Worm (Caenorhabditis elegans) whole organism, late embryonic: ENCODE measurements around the gene trxr-1.

Experiments
- C08G9.2 ChIP-seq: sonication (generic microtip); optimal IDR thresholded peaks from 2 replicates; lab custom pipeline; 2016; ENCODE audit warnings: mild to moderate bottlenecking, missing genetic modification characterization, moderate library complexity, missing compliant biosample characterization
- K02D7.2 ChIP-seq: sonication (generic microtip); optimal IDR thresholded peaks from 2 replicates; lab custom pipeline; 2017; ENCODE audit warnings: mild to moderate bottlenecking, missing genetic modification characterization, missing compliant biosample characterization
- K09A11.1 ChIP-seq: sonication (generic microtip); optimal IDR thresholded peaks from 2 replicates; lab custom pipeline; 2017; ENCODE audit warnings: antibody characterized with exemption, mild to moderate bottlenecking, missing genetic modification characterization, missing compliant biosample characterization; ENCODE audit not compliant: insufficient read depth
- T23F11.4 ChIP-seq: fragments of 200-800 bp; sonication (Bioruptor generic); optimal IDR thresholded peaks from 2 replicates; lab custom pipeline; 2018; ENCODE audit warnings: mild to moderate bottlenecking, missing genetic modification characterization, missing compliant biosample characterization
- Y22D7AL.16 ChIP-seq: sonication (generic microtip); optimal IDR thresholded peaks from 2 replicates; lab custom pipeline; 2016; ENCODE audit warnings: missing genetic modification characterization, missing compliant biosample characterization
- ama-1 ChIP-seq: fragments of 150-350 bp; optimal IDR thresholded peaks from 2 replicates; lab custom pipeline; 2014
- ceh-19 ChIP-seq: fragments of 200-800 bp; sonication (Bioruptor generic); optimal IDR thresholded peaks from 2 replicates; lab custom pipeline; 2018; ENCODE audit warnings: mild to moderate bottlenecking, missing genetic modification characterization, missing compliant biosample characterization
- ceh-2 ChIP-seq: sonication (generic microtip); optimal IDR thresholded peaks from 2 replicates; lab custom pipeline; 2016; ENCODE audit warnings: missing genotype, missing genetic modification characterization, missing compliant biosample characterization
- ceh-22 ChIP-seq: sonication (generic microtip); optimal IDR thresholded peaks from 2 replicates; lab custom pipeline; 2017; ENCODE audit warnings: missing biosample characterization, missing genetic modification characterization
- ceh-30 ChIP-seq: fragments of 150-350 bp; optimal IDR thresholded peaks from 2 replicates; lab custom pipeline; 2014; ENCODE audit warnings: missing biosample characterization, missing genetic modification characterization
- ceh-34 ChIP-seq: sonication (generic microtip); optimal IDR thresholded peaks from 2 replicates; lab custom pipeline; 2016; ENCODE audit warnings: mild to moderate bottlenecking, missing genetic modification characterization, missing compliant biosample characterization
- ceh-45 ChIP-seq: fragments of 200-800 bp; sonication (Bioruptor generic); IDR thresholded peaks from 2 replicates; pipeline ENCODE4 v1.3.6; 2022; ENCODE audit warnings: missing genetic modification reagents, missing genetic modification characterization, missing compliant biosample characterization
- ceh-48 ChIP-seq: sonication (generic microtip); optimal IDR thresholded peaks from 2 replicates; lab custom pipeline; 2016; ENCODE audit warnings: missing genetic modification characterization, inconsistent platforms, missing compliant biosample characterization
- ceh-6 ChIP-seq: fragments of 200-800 bp; sonication (Bioruptor generic); optimal IDR thresholded peaks from 2 replicates; lab custom pipeline; 2018; ENCODE audit warnings: mild to moderate bottlenecking, missing genetic modification characterization, missing compliant biosample characterization
- dve-1 ChIP-seq: sonication (generic microtip); optimal IDR thresholded peaks from 2 replicates; lab custom pipeline; 2017; ENCODE audit warnings: antibody characterized with exemption, mild to moderate bottlenecking, missing genetic modification characterization, missing compliant biosample characterization
- elt-2 ChIP-seq: sonication (generic microtip); optimal IDR thresholded peaks from 2 replicates; lab custom pipeline; 2016; ENCODE audit warnings: missing genetic modification reagents, missing genetic modification characterization, missing compliant biosample characterization
- elt-4 ChIP-seq: sonication (generic microtip); optimal IDR thresholded peaks from 2 replicates; lab custom pipeline; 2016; ENCODE audit warnings: missing genetic modification characterization, missing compliant biosample characterization
- ets-4 ChIP-seq: sonication (generic microtip); optimal IDR thresholded peaks from 2 replicates; lab custom pipeline; 2016; ENCODE audit warnings: missing genetic modification characterization, missing compliant biosample characterization
- eyg-1 ChIP-seq: sonication (generic microtip); optimal IDR thresholded peaks from 2 replicates; lab custom pipeline; 2016; ENCODE audit warnings: missing genotype, missing genetic modification characterization, missing compliant biosample characterization
- fkh-10 ChIP-seq: fragments of 150-350 bp; optimal IDR thresholded peaks from 2 replicates; lab custom pipeline; 2014; ENCODE audit warnings: missing biosample characterization, missing genetic modification reagents, missing genetic modification characterization
- fkh-6 ChIP-seq: sonication (generic microtip); optimal IDR thresholded peaks from 2 replicates; lab custom pipeline; 2016; ENCODE audit warnings: missing genetic modification characterization, missing compliant biosample characterization
- gmeb-2 ChIP-seq: sonication (generic microtip); optimal IDR thresholded peaks from 2 replicates; lab custom pipeline; 2016; ENCODE audit warnings: missing genetic modification characterization, inconsistent platforms, missing compliant biosample characterization
- hlh-15 ChIP-seq: sonication (generic microtip); optimal IDR thresholded peaks from 2 replicates; lab custom pipeline; 2016; ENCODE audit warnings: missing genetic modification characterization, missing compliant biosample characterization
- hlh-6 ChIP-seq: sonication (generic microtip); optimal IDR thresholded peaks from 2 replicates; lab custom pipeline; 2016; ENCODE audit warnings: missing genotype, missing genetic modification characterization, missing compliant biosample characterization
- hlh-8 ChIP-seq: sonication (generic microtip); optimal IDR thresholded peaks from 2 replicates; lab custom pipeline; 2016; ENCODE audit warnings: missing genotype, missing genetic modification characterization, missing compliant biosample characterization
- madf-2 ChIP-seq: sonication (generic microtip); optimal IDR thresholded peaks from 2 replicates; lab custom pipeline; 2017; ENCODE audit warnings: missing genetic modification characterization, missing compliant biosample characterization
- mec-3 ChIP-seq: sonication (generic microtip); optimal IDR thresholded peaks from 2 replicates; lab custom pipeline; 2016; ENCODE audit warnings: borderline replicate concordance, missing genetic modification characterization, missing compliant biosample characterization
- nfya-1 ChIP-seq: sonication (generic microtip); optimal IDR thresholded peaks from 2 replicates; lab custom pipeline; 2017; ENCODE audit warnings: missing genetic modification characterization, mild to moderate bottlenecking, missing compliant biosample characterization, antibody characterized with exemption, moderate library complexity
- nhr-11 ChIP-seq: fragments of 150-350 bp; optimal IDR thresholded peaks from 2 replicates; lab custom pipeline; 2014; ENCODE audit warnings: missing biosample characterization, missing genetic modification characterization
- nhr-232 ChIP-seq: sonication (generic microtip); optimal IDR thresholded peaks from 2 replicates; lab custom pipeline; 2016; ENCODE audit warnings: missing genetic modification characterization, missing compliant biosample characterization
- npax-4 ChIP-seq: sonication (generic microtip); optimal IDR thresholded peaks from 2 replicates; lab custom pipeline; 2016; ENCODE audit warnings: missing genetic modification characterization, missing compliant biosample characterization
- odd-2 ChIP-seq: sonication (generic microtip); optimal IDR thresholded peaks from 2 replicates; lab custom pipeline; 2017; ENCODE audit warnings: antibody characterized with exemption, mild to moderate bottlenecking, missing genetic modification characterization, missing compliant biosample characterization
- pag-3 ChIP-seq: sonication (generic microtip); optimal IDR thresholded peaks from 2 replicates; lab custom pipeline; 2016; ENCODE audit warnings: missing compliant biosample characterization, missing genetic modification characterization, borderline replicate concordance
- pax-1 ChIP-seq: fragments of 150-350 bp; optimal IDR thresholded peaks from 2 replicates; lab custom pipeline; 2014; ENCODE audit warnings: missing biosample characterization, missing genetic modification characterization
- pha-2 ChIP-seq: sonication (generic microtip); optimal IDR thresholded peaks from 2 replicates; lab custom pipeline; 2017; ENCODE audit warnings: mild to moderate bottlenecking, missing genetic modification characterization, missing compliant biosample characterization
- pros-1 ChIP-seq: fragments of 150-350 bp; optimal IDR thresholded peaks from 2 replicates; lab custom pipeline; 2014; ENCODE audit warnings: missing biosample characterization, missing genetic modification reagents, missing genetic modification characterization
- syd-9 ChIP-seq: sonication (generic microtip); optimal IDR thresholded peaks from 2 replicates; lab custom pipeline; 2016; ENCODE audit warnings: mild to moderate bottlenecking, missing genetic modification characterization, moderate library complexity, missing compliant biosample characterization
- tbx-2 ChIP-seq: sonication (generic microtip); optimal IDR thresholded peaks from 2 replicates; lab custom pipeline; 2016; ENCODE audit warnings: missing genetic modification characterization, missing compliant biosample characterization
- tbx-7 ChIP-seq: sonication (generic microtip); optimal IDR thresholded peaks from 2 replicates; lab custom pipeline; 2016; ENCODE audit warnings: missing genotype, missing genetic modification characterization, missing compliant biosample characterization
- ttx-3 ChIP-seq: sonication (generic microtip); optimal IDR thresholded peaks from 2 replicates; lab custom pipeline; 2016; ENCODE audit warnings: missing genetic modification reagents, missing genetic modification characterization, missing compliant biosample characterization
- unc-3 ChIP-seq, 2 experiments: fragments of 200-800 bp in 1 of 2; sonication (Bioruptor generic) in 1 of 2; sonication (generic microtip) in 1 of 2; conservative IDR thresholded peaks in 1 of 2; optimal IDR thresholded peaks in 1 of 2; 2 replicates each; pipeline versions ENCODE4 v1.3.6 to Lab custom; 2016 to 2022; ENCODE audit warnings: missing compliant biosample characterization in 2 of 2, missing genetic modification characterization in 2 of 2, missing genetic modification reagents in 1 of 2
- unc-42 ChIP-seq: sonication (generic microtip); optimal IDR thresholded peaks from 2 replicates; lab custom pipeline; 2016; ENCODE audit warnings: missing genotype, missing genetic modification characterization, missing compliant biosample characterization

The trxr-1 gene

DNA sequence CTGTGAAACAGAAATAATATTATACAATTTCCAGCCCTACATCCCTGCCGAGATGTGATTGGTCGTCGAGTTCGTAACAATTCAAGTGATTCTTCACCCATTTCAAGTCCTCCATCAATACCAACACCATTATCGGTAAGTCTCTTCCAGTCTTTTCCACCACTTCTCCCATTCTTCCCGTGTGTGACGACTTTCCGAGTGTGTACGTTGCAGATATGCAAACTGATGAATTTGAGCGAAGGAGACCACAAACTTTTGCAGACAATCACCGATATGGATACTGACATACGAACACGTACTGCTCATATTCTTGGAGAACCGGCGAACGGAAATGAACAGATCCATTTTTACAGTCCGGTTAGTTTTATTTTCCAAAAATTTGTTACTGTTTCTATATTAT, 39.8 kb downstream of the trxr-1 start:
- TF ChIP-seq K02D7.2 (no peak), Y22D7AL.16 (tag; lab: Kevin White, UChicago) (no peak), odd-2 (tag; lab: Kevin White, UChicago) (no peak), pros-1 (no peak), ceh-45 (no peak), fkh-6 (tag; lab: Kevin White, UChicago) (no peak), ttx-3 (no peak), T23F11.4 (GFP tag; lab: Kevin White, UChicago) (no peak)

DNA sequence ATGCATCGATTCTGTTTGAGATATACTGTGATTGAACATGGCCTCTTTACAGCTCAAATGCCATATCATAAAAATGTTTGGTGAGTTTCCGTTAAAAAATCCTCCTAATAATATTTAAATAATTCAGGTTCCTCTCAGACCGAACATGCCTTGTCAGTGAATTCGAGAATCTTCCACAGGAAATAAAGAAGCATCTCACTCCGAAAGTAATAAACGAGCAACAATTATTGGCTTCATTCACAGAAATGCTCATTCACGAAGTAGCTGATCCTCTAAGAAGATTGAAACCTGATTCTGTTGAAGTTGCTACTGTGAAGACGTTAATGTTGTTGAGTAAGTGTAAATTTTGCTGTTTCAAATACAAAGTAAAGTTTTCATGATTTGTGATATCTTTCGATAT, 40.4 kb downstream of the trxr-1 start:
- TF ChIP-seq npax-4 (no peak), fkh-6 (tag; lab: Kevin White, UChicago) (no peak), pha-2 (tag; lab: Kevin White, UChicago) (no peak), eyg-1 (tag; lab: Kevin White, UChicago) (no peak), dve-1 (tag; lab: Kevin White, UChicago) (no peak), ceh-48 (tag; lab: Kevin White, UChicago) (no peak), hlh-6 (tag; lab: Kevin White, UChicago) (no peak), nhr-11 (tag; lab: Kevin White, UChicago) (no peak), tbx-2 (tag; lab: Kevin White, UChicago) (no peak), gmeb-2 (tag; lab: Kevin White, UChicago) (no peak), K02D7.2 (no peak), Y22D7AL.16 (tag; lab: Kevin White, UChicago) (no peak), nhr-232 (no peak), ceh-30 (tag; lab: Kevin White, UChicago) (no peak), hlh-15 (no peak), C08G9.2 (no peak), syd-9 (tag; lab: Kevin White, UChicago) (no peak), fkh-10 (no peak)

DNA sequence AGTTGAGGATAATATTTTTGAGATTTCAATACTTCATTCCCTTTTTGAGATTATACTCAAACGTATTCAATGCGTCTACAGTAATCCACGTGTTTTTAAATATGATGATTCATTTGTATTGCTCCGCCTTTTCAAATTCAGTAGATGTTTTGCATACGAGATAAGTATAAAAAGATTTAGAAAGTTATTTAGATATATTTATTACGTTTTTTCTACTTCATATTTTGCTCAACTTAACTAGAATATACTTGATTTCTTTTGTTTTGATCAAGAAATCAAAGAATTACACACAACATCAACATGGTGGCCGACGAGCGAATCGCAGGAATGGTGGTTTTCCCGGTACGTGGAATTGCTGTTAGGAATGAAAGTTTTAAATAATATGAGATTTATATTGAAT, 45.9 kb downstream of the trxr-1 start, which contains the start of gene srx-50:
Gene srx-50, plus strand, starts transcription at position 301 of the 400 bp plus-strand sequence.
- no peak for TF ChIP-seq K09A11.1 (tag; lab: Kevin White, UChicago)
- no peak for TF ChIP-seq pag-3 (tag; lab: Kevin White, UChicago)
- TF ChIP-seq ceh-6 = no peak
- no peak for TF ChIP-seq hlh-8 (tag; lab: Kevin White, UChicago)
- no peak for TF ChIP-seq pax-1 (tag; lab: Kevin White, UChicago)
- TF ChIP-seq unc-3 (GFP tag; conservative IDR thresholded peaks at IDR 0.05; lab: Robert Waterston, UW) = no peak
- TF ChIP-seq unc-3 (tag; optimal IDR thresholded peaks at IDR 0.05; lab: Kevin White, UChicago) = no peak
- no peak for TF ChIP-seq T23F11.4 (GFP tag; lab: Kevin White, UChicago)
- TF ChIP-seq fkh-10 = no peak
- TF ChIP-seq mec-3 (tag; lab: Kevin White, UChicago) = no peak
- no peak for TF ChIP-seq ets-4
- no peak for TF ChIP-seq nfya-1 (tag; lab: Kevin White, UChicago)
- no peak for TF ChIP-seq npax-4
- TF ChIP-seq eyg-1 (tag; lab: Kevin White, UChicago) = no peak
- TF ChIP-seq ceh-22 (tag; lab: Kevin White, UChicago) = no peak
- TF ChIP-seq elt-4 (tag; lab: Kevin White, UChicago) = no peak
- no peak for TF ChIP-seq elt-2 (tag; lab: Kevin White, UChicago)
- TF ChIP-seq ceh-30 (tag; lab: Kevin White, UChicago) = no peak
- TF ChIP-seq ttx-3 = no peak
- TF ChIP-seq pros-1 = no peak
- no peak for TF ChIP-seq unc-42 (tag; lab: Kevin White, UChicago)

DNA sequence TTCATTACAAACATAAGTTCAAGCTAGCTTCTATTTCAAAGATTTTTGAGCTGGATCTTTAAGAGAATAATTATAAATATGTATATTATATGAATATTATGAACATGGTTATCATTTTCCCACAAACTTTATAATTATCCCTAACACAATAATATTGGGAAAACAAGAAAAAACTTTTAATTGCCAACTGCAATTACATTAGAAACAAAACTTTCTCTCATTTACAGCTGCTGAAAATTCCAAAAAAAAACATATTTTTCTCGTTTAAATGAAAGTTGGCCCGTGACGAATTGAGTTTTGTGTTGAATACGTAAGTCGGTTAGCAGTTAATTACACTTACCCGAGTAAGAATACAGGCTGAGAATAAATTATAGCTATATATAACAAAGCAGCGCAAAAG, 50.9 kb downstream of the trxr-1 start:
- no peak for TF ChIP-seq ceh-2 (tag; lab: Kevin White, UChicago)
- TF ChIP-seq ama-1 (lab: Kevin White, UChicago) = no peak
- no peak for TF ChIP-seq nfya-1 (tag; lab: Kevin White, UChicago)
- TF ChIP-seq mec-3 (tag; lab: Kevin White, UChicago) = no peak
- no peak for TF ChIP-seq ceh-6
- no peak for TF ChIP-seq tbx-7 (tag; lab: Kevin White, UChicago)
- no peak for TF ChIP-seq hlh-8 (tag; lab: Kevin White, UChicago)
- TF ChIP-seq ceh-34 (tag; lab: Kevin White, UChicago) = no peak
- no peak for TF ChIP-seq madf-2
- TF ChIP-seq nhr-232 = no peak
- no peak for TF ChIP-seq ets-4
- TF ChIP-seq ceh-30 (tag; lab: Kevin White, UChicago) = no peak
- TF ChIP-seq npax-4 = no peak
- no peak for TF ChIP-seq ceh-19 (GFP tag; lab: Kevin White, UChicago)
- no peak for TF ChIP-seq dve-1 (tag; lab: Kevin White, UChicago)
